Worm (Caenorhabditis elegans) whole organism, midembryonic: Measurements from ENCODE around the gene pkc-3.

Source experiments
- T22C8.4 ChIP-seq: fragments of 200-800 bp; sonication (Bioruptor generic); IDR thresholded peaks from 2 replicates; pipeline ENCODE4 v1.3.6; 2022; ENCODE audit warnings: missing genetic modification characterization, missing compliant biosample characterization
- cog-1 ChIP-seq: sonication (generic microtip); optimal IDR thresholded peaks from 2 replicates; lab custom pipeline; 2016; ENCODE audit warnings: missing genetic modification characterization, missing compliant biosample characterization
- flt-1 ChIP-seq: fragments of 200-800 bp; sonication (Bioruptor generic); IDR thresholded peaks from 2 replicates; pipeline ENCODE4 v1.3.6; 2022; ENCODE audit warnings: missing genetic modification characterization, missing compliant biosample characterization
- klf-2 ChIP-seq: fragments of 200-800 bp; sonication (Bioruptor generic); conservative IDR thresholded peaks from 2 replicates; pipeline ENCODE4 v1.3.6; 2022; ENCODE audit warnings: missing genetic modification reagents, missing genetic modification characterization, missing compliant biosample characterization
- med-1 ChIP-seq: sonication (generic microtip); optimal IDR thresholded peaks from 2 replicates; lab custom pipeline; 2017; ENCODE audit warnings: missing genetic modification characterization, mild to moderate bottlenecking, missing compliant biosample characterization, antibody characterized with exemption, missing genetic modification reagents; ENCODE audit not compliant: insufficient read depth
- ref-1 ChIP-seq: fragments of 200-800 bp; sonication (Bioruptor generic); conservative IDR thresholded peaks from 2 replicates; pipeline ENCODE4 v1.3.6; 2022; ENCODE audit warnings: missing genetic modification reagents, missing genetic modification characterization, missing compliant biosample characterization
- tab-1 ChIP-seq: fragments of 200-800 bp; sonication (Bioruptor generic); IDR thresholded peaks from 2 replicates; pipeline ENCODE4 v1.3.6; 2022; ENCODE audit warnings: missing genetic modification characterization, missing compliant biosample characterization
- ztf-23 ChIP-seq: fragments of 200-800 bp; sonication (Bioruptor generic); IDR thresholded peaks from 2 replicates; pipeline ENCODE4 v1.3.6; 2022; ENCODE audit warnings: missing genetic modification reagents, missing genetic modification characterization, missing compliant biosample characterization
- ztf-29 ChIP-seq: fragments of 200-800 bp; sonication (Bioruptor generic); IDR thresholded peaks from 2 replicates; pipeline ENCODE4 v1.3.6; 2022; ENCODE audit warnings: missing genetic modification reagents, missing genetic modification characterization, missing compliant biosample characterization

pkc-3 gene

ce11 chrII:5379614-5380077 lies at the start of gene pkc-3:
Gene pkc-3, plus strand, starts transcription at chrII:5380027.
- TF ChIP-seq med-1: no peak
- TF ChIP-seq flt-1: peak; percentile 64; the same call in 1 of the 2 replicates

DNA sequence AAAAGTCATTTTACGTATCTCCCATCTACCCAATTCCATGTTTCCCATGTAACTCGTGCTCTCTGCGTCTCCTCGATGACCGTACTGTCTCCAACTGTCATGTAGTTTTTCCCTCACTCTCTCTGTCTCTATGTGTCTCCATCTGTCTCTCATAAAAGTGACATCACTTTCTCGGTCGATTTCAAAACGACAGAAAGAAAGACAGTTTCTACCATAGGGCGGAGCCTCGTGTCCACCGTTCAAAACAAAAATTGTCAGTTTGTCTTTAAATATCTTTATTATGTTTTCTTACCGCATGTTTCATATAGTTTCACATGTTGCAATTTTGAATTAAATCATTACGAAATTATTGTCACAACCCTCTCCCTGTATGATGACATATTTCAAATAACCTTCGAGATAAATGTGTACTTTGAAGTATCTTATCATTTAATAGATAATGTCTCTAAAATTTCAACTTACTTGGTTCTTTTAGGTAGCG lies 49.6 kb upstream of the pkc-3 start:
- TF ChIP-seq ztf-23 (GFP tag; lab: Robert Waterston, UW): no peak
- no peak for TF ChIP-seq T22C8.4 (GFP tag; lab: Robert Waterston, UW)
- no peak for TF ChIP-seq med-1
- 0 out of 2 replicates have a peak, but pooled peaks have one; percentile 20 for TF ChIP-seq flt-1
- TF ChIP-seq tab-1 (GFP tag; lab: Robert Waterston, UW): no peak
- no peak for TF ChIP-seq klf-2 (GFP tag; lab: Robert Waterston, UW)
- TF ChIP-seq ztf-29 (GFP tag; lab: Robert Waterston, UW): no peak
- TF ChIP-seq cog-1 (tag; lab: Kevin White, UChicago): peak; percentile 53

ce11 chrII:5331677-5332303 lies 48.0 kb upstream of the pkc-3 start:
- 0 out of 2 replicates have a peak, but pooled peaks have one; percentile 46 for TF ChIP-seq T22C8.4 (GFP tag; lab: Robert Waterston, UW)
- TF ChIP-seq klf-2 (GFP tag; lab: Robert Waterston, UW): no peak
- no peak for TF ChIP-seq flt-1
- TF ChIP-seq tab-1 (GFP tag; lab: Robert Waterston, UW): no peak
- no peak for TF ChIP-seq ztf-23 (GFP tag; lab: Robert Waterston, UW)

DNA sequence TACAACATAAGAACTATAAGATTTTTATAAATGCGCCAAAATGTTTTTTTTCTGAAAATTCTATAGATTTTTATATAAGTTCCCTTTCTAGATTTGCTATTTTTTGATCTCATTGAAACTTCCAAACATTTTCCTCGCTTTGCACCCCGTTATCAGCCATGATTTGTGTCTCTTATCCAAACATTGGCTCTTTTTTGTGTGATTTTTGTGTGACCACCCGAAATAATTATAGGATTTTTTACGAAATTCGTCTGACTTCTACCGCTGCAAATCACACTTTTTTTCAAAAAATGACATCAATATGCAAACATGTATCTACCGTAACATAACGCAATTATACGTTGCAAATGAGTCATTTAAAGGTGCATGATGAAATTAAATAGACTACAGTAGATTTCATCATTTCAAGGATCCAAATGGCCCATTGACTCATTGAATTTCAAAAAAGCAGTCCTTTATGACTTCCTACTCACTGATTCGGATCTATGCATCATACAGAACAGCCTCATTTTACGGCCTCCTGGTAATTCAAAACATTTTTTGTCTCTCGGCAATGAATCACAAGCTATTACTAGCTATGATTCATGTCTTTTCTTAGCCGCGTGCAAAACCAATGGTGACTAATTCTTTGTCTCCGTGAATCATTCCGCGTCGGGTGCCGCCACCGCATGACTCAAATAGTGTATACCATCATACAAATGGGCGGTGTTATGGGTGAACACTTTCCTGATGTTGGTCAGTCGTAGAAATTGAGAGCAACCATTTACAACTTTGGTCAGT lies 47.3 kb upstream of the pkc-3 start:
- no peak for TF ChIP-seq T22C8.4 (GFP tag; lab: Robert Waterston, UW)
- TF ChIP-seq ref-1: no peak
- TF ChIP-seq cog-1 (tag; lab: Kevin White, UChicago): no peak
- TF ChIP-seq klf-2 (GFP tag; lab: Robert Waterston, UW): no peak
- no peak for TF ChIP-seq tab-1 (GFP tag; lab: Robert Waterston, UW)
- no peak for TF ChIP-seq flt-1
- no peak for TF ChIP-seq ztf-29 (GFP tag; lab: Robert Waterston, UW)
- no peak for TF ChIP-seq ztf-23 (GFP tag; lab: Robert Waterston, UW)
- TF ChIP-seq med-1: no peak

ce11 chrII:5333729-5334255 lies 46.0 kb upstream of the pkc-3 start:
- no peak for TF ChIP-seq tab-1 (GFP tag; lab: Robert Waterston, UW)
- no peak for TF ChIP-seq cog-1 (tag; lab: Kevin White, UChicago)

ce11 chrII:5334628-5335027 lies 45.2 kb upstream of the pkc-3 start:
- TF ChIP-seq klf-2 (GFP tag; lab: Robert Waterston, UW) (no peak), flt-1 (no peak), tab-1 (GFP tag; lab: Robert Waterston, UW) (no peak), cog-1 (tag; lab: Kevin White, UChicago) (no peak), T22C8.4 (GFP tag; lab: Robert Waterston, UW) (no peak), ztf-29 (GFP tag; lab: Robert Waterston, UW) (no peak), ztf-23 (GFP tag; lab: Robert Waterston, UW) (no peak), med-1 (no peak), ref-1 (no peak)

- TF ChIP-seq T22C8.4 (GFP tag; lab: Robert Waterston, UW): no peak
- no peak for TF ChIP-seq ref-1
- no peak for TF ChIP-seq cog-1 (tag; lab: Kevin White, UChicago)
- TF ChIP-seq tab-1 (GFP tag; lab: Robert Waterston, UW): no peak
Measured at ce11 chrII:5335370-5336034, 44.3 kb upstream of the pkc-3 start.

DNA sequence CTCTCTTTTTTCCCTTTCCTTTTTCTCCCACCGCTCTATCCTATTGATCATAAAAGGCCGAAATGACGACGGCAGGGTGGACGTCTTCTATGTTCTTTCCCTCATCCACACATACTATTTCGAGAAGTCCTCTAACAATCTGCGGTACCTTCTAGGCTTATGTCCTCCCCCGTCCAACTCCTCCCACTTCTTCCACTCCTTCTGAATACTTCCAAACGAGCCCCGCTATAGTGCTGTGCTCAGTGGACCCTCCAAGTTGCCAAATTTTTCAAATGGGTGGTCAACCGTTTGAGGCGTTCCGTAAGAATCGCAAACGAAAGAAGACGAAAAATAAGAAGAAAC lies 43.8 kb upstream of the pkc-3 start:
- no peak for TF ChIP-seq ref-1
- TF ChIP-seq ztf-29 (GFP tag; lab: Robert Waterston, UW): 0 out of 2 replicates have a peak, but pooled peaks have one; percentile 42
- TF ChIP-seq ztf-23 (GFP tag; lab: Robert Waterston, UW): peak; percentile 63; the same call in 1 of the 2 replicates
- TF ChIP-seq flt-1: 0 out of 2 replicates have a peak, but pooled peaks have one; percentile 8

ce11 chrII:5336660-5337494 lies 43.0 kb upstream of the pkc-3 start:
- TF ChIP-seq ref-1 (no peak), cog-1 (tag; lab: Kevin White, UChicago) (peak; percentile 18)

DNA sequence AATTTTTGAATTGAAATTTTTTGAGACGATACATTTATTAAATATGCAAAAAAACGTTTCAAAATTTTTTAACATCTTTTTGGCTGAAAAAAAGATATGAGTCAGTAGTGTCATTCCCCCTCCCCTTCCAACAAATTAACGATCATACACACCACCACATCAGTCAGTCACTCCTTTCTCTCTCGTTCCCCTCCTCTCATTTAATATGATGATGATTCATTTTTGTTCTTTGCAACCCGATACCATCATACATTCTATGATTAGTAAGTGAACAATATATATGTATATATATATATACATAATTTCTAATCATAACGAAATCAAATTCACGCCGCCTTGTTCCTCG lies 42.4 kb upstream of the pkc-3 start:
- no peak for TF ChIP-seq T22C8.4 (GFP tag; lab: Robert Waterston, UW)
- no peak for TF ChIP-seq ztf-29 (GFP tag; lab: Robert Waterston, UW)
- no peak for TF ChIP-seq cog-1 (tag; lab: Kevin White, UChicago)
- no peak for TF ChIP-seq ztf-23 (GFP tag; lab: Robert Waterston, UW)
- TF ChIP-seq med-1: no peak
- no peak for TF ChIP-seq ref-1
- no peak for TF ChIP-seq klf-2 (GFP tag; lab: Robert Waterston, UW)
- TF ChIP-seq flt-1: no peak
- no peak for TF ChIP-seq tab-1 (GFP tag; lab: Robert Waterston, UW)
